Fruit fly (Drosophila melanogaster): ENCODE measurements around the gene Acp98AB.

dm6 chr3R:27738287-27738686, 43.6 kb downstream of the Acp98AB start:
- TF ChIP-seq Sp1 (GFP tag; optimal IDR thresholded peaks at IDR 0.05) (no peak), dmrt93B (GFP tag; optimal IDR thresholded peaks at IDR 0.05) (no peak), tai (GFP tag; optimal IDR thresholded peaks at IDR 0.05) (no peak), psq (GFP tag; optimal IDR thresholded peaks at IDR 0.05) (no peak)

Measured in whole organism, wandering third instar larva.